Worm (Caenorhabditis elegans) whole organism, late embryonic: ENCODE measurements around the gene chtb-2.
A peak's percentile ranks its signal among the peaks of the same experiment; 100 is the strongest.

Experiments
- C08G9.2 ChIP-seq: sonication (generic microtip); optimal IDR thresholded peaks from 2 replicates; lab custom pipeline; 2016; ENCODE audit warnings: mild to moderate bottlenecking, missing genetic modification characterization, moderate library complexity, missing compliant biosample characterization
- C38D4.7 ChIP-seq: fragments of 200-800 bp; sonication (Bioruptor generic); optimal IDR thresholded peaks from 2 replicates; lab custom pipeline; 2018; ENCODE audit warnings: mild to moderate bottlenecking, missing genetic modification characterization, moderate library complexity, missing compliant biosample characterization
- F13H6.1 ChIP-seq: sonication (generic microtip); optimal IDR thresholded peaks from 2 replicates; lab custom pipeline; 2016; ENCODE audit warnings: missing genetic modification characterization, missing compliant biosample characterization
- Y22D7AL.16 ChIP-seq: sonication (generic microtip); optimal IDR thresholded peaks from 2 replicates; lab custom pipeline; 2016; ENCODE audit warnings: missing genetic modification characterization, missing compliant biosample characterization
- ahr-1 ChIP-seq: sonication (generic microtip); optimal IDR thresholded peaks from 2 replicates; lab custom pipeline; 2016; ENCODE audit warnings: missing genetic modification characterization, missing compliant biosample characterization
- ama-1 ChIP-seq: fragments of 150-350 bp; optimal IDR thresholded peaks from 2 replicates; lab custom pipeline; 2014
- ceh-14 ChIP-seq: sonication (generic microtip); optimal IDR thresholded peaks from 2 replicates; lab custom pipeline; 2016; ENCODE audit warnings: missing genotype, missing genetic modification characterization, missing compliant biosample characterization
- ceh-18 ChIP-seq: sonication (generic microtip); optimal IDR thresholded peaks from 2 replicates; lab custom pipeline; 2016; ENCODE audit warnings: missing genetic modification characterization, missing compliant biosample characterization
- ceh-19 ChIP-seq: fragments of 200-800 bp; sonication (Bioruptor generic); optimal IDR thresholded peaks from 2 replicates; lab custom pipeline; 2018; ENCODE audit warnings: mild to moderate bottlenecking, missing genetic modification characterization, missing compliant biosample characterization
- ceh-2 ChIP-seq: sonication (generic microtip); optimal IDR thresholded peaks from 2 replicates; lab custom pipeline; 2016; ENCODE audit warnings: missing genotype, missing genetic modification characterization, missing compliant biosample characterization
- ceh-22 ChIP-seq: sonication (generic microtip); optimal IDR thresholded peaks from 2 replicates; lab custom pipeline; 2017; ENCODE audit warnings: missing biosample characterization, missing genetic modification characterization
- ceh-24 ChIP-seq: sonication (generic microtip); optimal IDR thresholded peaks from 2 replicates; lab custom pipeline; 2016; ENCODE audit warnings: mild to moderate bottlenecking, missing genetic modification characterization, missing compliant biosample characterization
- ceh-30 ChIP-seq: fragments of 150-350 bp; optimal IDR thresholded peaks from 2 replicates; lab custom pipeline; 2014; ENCODE audit warnings: missing biosample characterization, missing genetic modification characterization
- ceh-31 ChIP-seq: sonication (generic microtip); optimal IDR thresholded peaks from 2 replicates; lab custom pipeline; 2016; ENCODE audit warnings: missing genetic modification characterization, missing compliant biosample characterization
- ceh-34 ChIP-seq: sonication (generic microtip); optimal IDR thresholded peaks from 2 replicates; lab custom pipeline; 2016; ENCODE audit warnings: mild to moderate bottlenecking, missing genetic modification characterization, missing compliant biosample characterization
- ceh-6 ChIP-seq: fragments of 200-800 bp; sonication (Bioruptor generic); optimal IDR thresholded peaks from 2 replicates; lab custom pipeline; 2018; ENCODE audit warnings: mild to moderate bottlenecking, missing genetic modification characterization, missing compliant biosample characterization
- dmd-4 ChIP-seq: sonication (generic microtip); optimal IDR thresholded peaks from 2 replicates; lab custom pipeline; 2016; ENCODE audit warnings: borderline replicate concordance, missing genetic modification characterization, missing compliant biosample characterization
- dve-1 ChIP-seq: sonication (generic microtip); optimal IDR thresholded peaks from 2 replicates; lab custom pipeline; 2017; ENCODE audit warnings: antibody characterized with exemption, mild to moderate bottlenecking, missing genetic modification characterization, missing compliant biosample characterization
- elt-2 ChIP-seq: sonication (generic microtip); optimal IDR thresholded peaks from 2 replicates; lab custom pipeline; 2016; ENCODE audit warnings: missing genetic modification reagents, missing genetic modification characterization, missing compliant biosample characterization
- elt-4 ChIP-seq: sonication (generic microtip); optimal IDR thresholded peaks from 2 replicates; lab custom pipeline; 2016; ENCODE audit warnings: missing genetic modification characterization, missing compliant biosample characterization
- ets-4 ChIP-seq: sonication (generic microtip); optimal IDR thresholded peaks from 2 replicates; lab custom pipeline; 2016; ENCODE audit warnings: missing genetic modification characterization, missing compliant biosample characterization
- eyg-1 ChIP-seq: sonication (generic microtip); optimal IDR thresholded peaks from 2 replicates; lab custom pipeline; 2016; ENCODE audit warnings: missing genotype, missing genetic modification characterization, missing compliant biosample characterization
- fax-1 ChIP-seq: sonication (generic microtip); optimal IDR thresholded peaks from 2 replicates; lab custom pipeline; 2016; ENCODE audit warnings: missing genotype, missing genetic modification characterization, missing compliant biosample characterization
- fkh-10 ChIP-seq: fragments of 150-350 bp; optimal IDR thresholded peaks from 2 replicates; lab custom pipeline; 2014; ENCODE audit warnings: missing biosample characterization, missing genetic modification reagents, missing genetic modification characterization
- fkh-6 ChIP-seq: sonication (generic microtip); optimal IDR thresholded peaks from 2 replicates; lab custom pipeline; 2016; ENCODE audit warnings: missing genetic modification characterization, missing compliant biosample characterization
- gmeb-2 ChIP-seq: sonication (generic microtip); optimal IDR thresholded peaks from 2 replicates; lab custom pipeline; 2016; ENCODE audit warnings: missing genetic modification characterization, inconsistent platforms, missing compliant biosample characterization
- hlh-13 ChIP-seq: fragments of 200-800 bp; sonication (Bioruptor generic); optimal IDR thresholded peaks from 2 replicates; lab custom pipeline; 2018; ENCODE audit warnings: mild to moderate bottlenecking, missing genetic modification characterization, missing compliant biosample characterization
- hlh-15 ChIP-seq: sonication (generic microtip); optimal IDR thresholded peaks from 2 replicates; lab custom pipeline; 2016; ENCODE audit warnings: missing genetic modification characterization, missing compliant biosample characterization
- hlh-30 ChIP-seq: sonication (generic microtip); optimal IDR thresholded peaks from 2 replicates; lab custom pipeline; 2017; ENCODE audit warnings: antibody characterized with exemption, missing genetic modification characterization, missing compliant biosample characterization; ENCODE audit not compliant: insufficient read depth
- hlh-8 ChIP-seq: sonication (generic microtip); optimal IDR thresholded peaks from 2 replicates; lab custom pipeline; 2016; ENCODE audit warnings: missing genotype, missing genetic modification characterization, missing compliant biosample characterization
- lim-6 ChIP-seq: sonication (generic microtip); optimal IDR thresholded peaks from 2 replicates; lab custom pipeline; 2016; ENCODE audit warnings: missing genetic modification characterization, missing compliant biosample characterization
- lin-11 ChIP-seq: fragments of 200-800 bp; sonication (Bioruptor generic); optimal IDR thresholded peaks from 2 replicates; lab custom pipeline; 2018; ENCODE audit warnings: mild to moderate bottlenecking, missing genetic modification characterization, missing compliant biosample characterization
- madf-2 ChIP-seq: sonication (generic microtip); optimal IDR thresholded peaks from 2 replicates; lab custom pipeline; 2017; ENCODE audit warnings: missing genetic modification characterization, missing compliant biosample characterization
- mec-3 ChIP-seq: sonication (generic microtip); optimal IDR thresholded peaks from 2 replicates; lab custom pipeline; 2016; ENCODE audit warnings: borderline replicate concordance, missing genetic modification characterization, missing compliant biosample characterization
- nfya-1 ChIP-seq: sonication (generic microtip); optimal IDR thresholded peaks from 2 replicates; lab custom pipeline; 2017; ENCODE audit warnings: missing genetic modification characterization, mild to moderate bottlenecking, missing compliant biosample characterization, antibody characterized with exemption, moderate library complexity
- odd-2 ChIP-seq: sonication (generic microtip); optimal IDR thresholded peaks from 2 replicates; lab custom pipeline; 2017; ENCODE audit warnings: antibody characterized with exemption, mild to moderate bottlenecking, missing genetic modification characterization, missing compliant biosample characterization
- pag-3 ChIP-seq: sonication (generic microtip); optimal IDR thresholded peaks from 2 replicates; lab custom pipeline; 2016; ENCODE audit warnings: missing compliant biosample characterization, missing genetic modification characterization, borderline replicate concordance
- pax-1 ChIP-seq: fragments of 150-350 bp; optimal IDR thresholded peaks from 2 replicates; lab custom pipeline; 2014; ENCODE audit warnings: missing biosample characterization, missing genetic modification characterization
- pha-4 ChIP-seq: fragments of 150-350 bp; optimal IDR thresholded peaks from 2 replicates; lab custom pipeline; 2018; ENCODE audit warnings: missing biosample characterization, missing genetic modification reagents, missing genetic modification characterization
- pqm-1 ChIP-seq: sonication (generic microtip); optimal IDR thresholded peaks from 2 replicates; lab custom pipeline; 2016; ENCODE audit warnings: missing genetic modification characterization, missing compliant biosample characterization
- pros-1 ChIP-seq: fragments of 150-350 bp; optimal IDR thresholded peaks from 2 replicates; lab custom pipeline; 2014; ENCODE audit warnings: missing biosample characterization, missing genetic modification reagents, missing genetic modification characterization
- ref-2 ChIP-seq: sonication (generic microtip); optimal IDR thresholded peaks from 2 replicates; lab custom pipeline; 2016; ENCODE audit warnings: missing genetic modification characterization, missing compliant biosample characterization
- rnt-1 ChIP-seq: sonication (generic microtip); optimal IDR thresholded peaks from 2 replicates; lab custom pipeline; 2016; ENCODE audit warnings: missing genetic modification characterization, missing compliant biosample characterization
- sdc-2 ChIP-seq: sonication (generic microtip); optimal IDR thresholded peaks from 2 replicates; lab custom pipeline; 2016; ENCODE audit warnings: missing genotype, missing genetic modification characterization, missing compliant biosample characterization
- sox-2 ChIP-seq: fragments of 200-800 bp; sonication (Bioruptor generic); IDR thresholded peaks from 2 replicates; pipeline ENCODE4 v1.3.6; 2022; ENCODE audit warnings: missing genetic modification reagents, missing genetic modification characterization, missing compliant biosample characterization
- sox-4 ChIP-seq: sonication (generic microtip); optimal IDR thresholded peaks from 2 replicates; lab custom pipeline; 2017; ENCODE audit warnings: mild to moderate bottlenecking, missing genetic modification characterization, inconsistent platforms, missing compliant biosample characterization
- tbx-2 ChIP-seq: sonication (generic microtip); optimal IDR thresholded peaks from 2 replicates; lab custom pipeline; 2016; ENCODE audit warnings: missing genetic modification characterization, missing compliant biosample characterization
- ttx-3 ChIP-seq: sonication (generic microtip); optimal IDR thresholded peaks from 2 replicates; lab custom pipeline; 2016; ENCODE audit warnings: missing genetic modification reagents, missing genetic modification characterization, missing compliant biosample characterization
- unc-3 ChIP-seq, 2 experiments: fragments of 200-800 bp in 1 of 2; sonication (Bioruptor generic) in 1 of 2; sonication (generic microtip) in 1 of 2; conservative IDR thresholded peaks in 1 of 2; optimal IDR thresholded peaks in 1 of 2; 2 replicates each; pipeline versions ENCODE4 v1.3.6 to Lab custom; 2016 to 2022; ENCODE audit warnings: missing compliant biosample characterization in 2 of 2, missing genetic modification characterization in 2 of 2, missing genetic modification reagents in 1 of 2
- unc-55 ChIP-seq: sonication (generic microtip); optimal IDR thresholded peaks from 2 replicates; lab custom pipeline; 2017; ENCODE audit warnings: missing biosample characterization, missing genetic modification reagents, missing genetic modification characterization
- unc-86 ChIP-seq: sonication (generic microtip); optimal IDR thresholded peaks from 2 replicates; lab custom pipeline; 2016; ENCODE audit warnings: missing genetic modification characterization, missing compliant biosample characterization
- zip-5 ChIP-seq: sonication (generic microtip); optimal IDR thresholded peaks from 2 replicates; lab custom pipeline; 2016; ENCODE audit warnings: missing genetic modification characterization, missing compliant biosample characterization
- ztf-16 ChIP-seq: sonication (generic microtip); optimal IDR thresholded peaks from 2 replicates; lab custom pipeline; 2017; ENCODE audit warnings: missing genetic modification characterization, missing compliant biosample characterization

Gene chtb-2

ce11 chrIII:6464113-6464571 is 18.9 kb upstream of the chtb-2 start:
- TF ChIP-seq Y22D7AL.16 (tag; lab: Kevin White, UChicago) (peak; percentile 34), sdc-2 (tag; lab: Kevin White, UChicago) (peak; percentile 5), tbx-2 (peak; percentile 74), ref-2 (tag; lab: Kevin White, UChicago) (peak; percentile 28), C38D4.7 (GFP tag; lab: Kevin White, UChicago) (no peak), hlh-13 (no peak), sox-4 (no peak), ztf-16 (tag; lab: Kevin White, UChicago) (no peak), eyg-1 (tag; lab: Kevin White, UChicago) (peak; percentile 32), ceh-14 (peak; percentile 24), elt-2 (tag; lab: Kevin White, UChicago) (peak; percentile 98), ceh-2 (tag; lab: Kevin White, UChicago) (peak; percentile 47), dmd-4 (tag; lab: Kevin White, UChicago) (no peak), mec-3 (tag; lab: Kevin White, UChicago) (no peak), F13H6.1 (tag; lab: Kevin White, UChicago) (peak; percentile 5), fkh-6 (tag; lab: Kevin White, UChicago) (no peak), ahr-1 (tag; lab: Kevin White, UChicago) (no peak), ceh-34 (tag; lab: Kevin White, UChicago) (peak; percentile 39), zip-5 (tag; lab: Kevin White, UChicago) (no peak), hlh-8 (tag; lab: Kevin White, UChicago) (peak; percentile 15), ama-1 (no peak), rnt-1 (peak; percentile 31), elt-4 (no peak), pros-1 (tag; lab: Kevin White, UChicago) (peak; percentile 71), fax-1 (tag; lab: Kevin White, UChicago) (no peak), lim-6 (tag; lab: Kevin White, UChicago) (no peak), sox-2 (GFP tag; lab: Robert Waterston, UW) (no peak), hlh-30 (tag; lab: Kevin White, UChicago) (peak; percentile 68), madf-2 (tag; lab: Kevin White, UChicago) (no peak), odd-2 (tag; lab: Kevin White, UChicago) (no peak), ets-4 (tag; lab: Kevin White, UChicago) (peak; percentile 78), pha-4 (tag; lab: Kevin White, UChicago) (no peak), unc-86 (no peak), ceh-6 (GFP tag; lab: Kevin White, UChicago) (no peak), unc-3 (GFP tag; conservative IDR thresholded peaks at IDR 0.05; lab: Robert Waterston, UW) (peak; percentile 41; the same call in 1 of the 2 replicates), unc-3 (tag; optimal IDR thresholded peaks at IDR 0.05; lab: Kevin White, UChicago) (no peak), ceh-24 (tag; lab: Kevin White, UChicago) (no peak), fkh-10 (GFP tag; lab: Kevin White, UChicago) (no peak), gmeb-2 (no peak), ceh-31 (peak; percentile 75), ceh-22 (tag; lab: Kevin White, UChicago) (no peak), nfya-1 (tag; lab: Kevin White, UChicago) (peak; percentile 90), ttx-3 (tag; lab: Kevin White, UChicago) (no peak), ceh-30 (tag; lab: Kevin White, UChicago) (no peak), lin-11 (tag; lab: Kevin White, UChicago) (no peak), pqm-1 (tag; lab: Kevin White, UChicago) (peak; percentile 5), pax-1 (tag; lab: Kevin White, UChicago) (no peak), hlh-15 (tag; lab: Kevin White, UChicago) (no peak), pag-3 (tag; lab: Kevin White, UChicago) (no peak), dve-1 (tag; lab: Kevin White, UChicago) (peak; percentile 14), C08G9.2 (tag; lab: Kevin White, UChicago) (peak; percentile 18), ceh-19 (GFP tag; lab: Kevin White, UChicago) (no peak), ceh-18 (peak; percentile 83), unc-55 (GFP tag; lab: Kevin White, UChicago) (peak; percentile 28)
